Fruit fly (Drosophila melanogaster) whole organism, prepupa: Measurements from ENCODE around the gene Eig71Ed.

Source experiments
- CG10669 ChIP-seq: fragments of 200-800 bp; sonication (Bioruptor generic); optimal IDR thresholded peaks from 3 replicates; lab custom pipeline; 2018; ENCODE audit warnings: missing biosample characterization, mild to moderate bottlenecking, missing genetic modification characterization, moderate library complexity
- CG3032 ChIP-seq: fragments of 200-800 bp; optimal IDR thresholded peaks from 2 replicates; lab custom pipeline; 2019; ENCODE audit warnings: missing biosample characterization, mild to moderate bottlenecking, missing genetic modification characterization, moderate library complexity
- CG6792 ChIP-seq: fragments of 200-800 bp; sonication (Bioruptor generic); optimal IDR thresholded peaks from 3 replicates; lab custom pipeline; 2016; ENCODE audit warnings: missing biosample characterization, missing genetic modification characterization
- CG6854 ChIP-seq: fragments of 200-800 bp; sonication (Bioruptor generic); optimal IDR thresholded peaks from 2 replicates; lab custom pipeline; 2017; ENCODE audit warnings: missing biosample characterization, mild to moderate bottlenecking, missing genetic modification characterization
- Eip93F ChIP-seq: fragments of 200-800 bp; sonication (Bioruptor generic); optimal IDR thresholded peaks from 2 replicates; lab custom pipeline; 2016; ENCODE audit warnings: missing biosample characterization, mild to moderate bottlenecking, missing genetic modification characterization
- Ets21C ChIP-seq: fragments of 200-800 bp; sonication (Bioruptor generic); optimal IDR thresholded peaks from 3 replicates; lab custom pipeline; 2016; ENCODE audit warnings: missing biosample characterization, missing genetic modification characterization
- Lpt ChIP-seq: fragments of 200-800 bp; sonication (Bioruptor generic); optimal IDR thresholded peaks from 3 replicates; lab custom pipeline; 2016; ENCODE audit warnings: missing biosample characterization, missing genetic modification characterization
- OdsH ChIP-seq: fragments of 200-800 bp; sonication (Bioruptor generic); optimal IDR thresholded peaks from 3 replicates; lab custom pipeline; 2016; ENCODE audit warnings: missing biosample characterization, missing genetic modification characterization
- cyc ChIP-seq: fragments of 200-800 bp; sonication (Bioruptor generic); optimal IDR thresholded peaks from 3 replicates; lab custom pipeline; 2016; ENCODE audit warnings: missing biosample characterization, missing genetic modification characterization
- dac ChIP-seq: fragments of 200-800 bp; sonication (Bioruptor generic); optimal IDR thresholded peaks from 2 replicates; lab custom pipeline; 2017; ENCODE audit warnings: missing biosample characterization, mild to moderate bottlenecking, missing genetic modification characterization
- ss ChIP-seq, 2 experiments: fragments of 200-800 bp; sonication (Bioruptor generic); optimal IDR thresholded peaks; 2 replicates in 1 of 2; 3 replicates in 1 of 2; lab custom pipeline; 2017 to 2018; ENCODE audit warnings: mild to moderate bottlenecking in 2 of 2, missing biosample characterization in 2 of 2, missing genetic modification characterization in 2 of 2, moderate library complexity in 1 of 2
- vri ChIP-seq: fragments of 200-800 bp; sonication (Bioruptor generic); optimal IDR thresholded peaks from 3 replicates; lab custom pipeline; 2016; ENCODE audit warnings: missing biosample characterization, mild to moderate bottlenecking, missing genetic modification characterization

- TF ChIP-seq Ets21C (GFP tag; lab: Kevin White, UChicago) (no peak), CG6854 (GFP tag; lab: Kevin White, UChicago) (no peak), CG10669 (GFP tag; lab: Kevin White, UChicago) (no peak), vri (GFP tag; lab: Kevin White, UChicago) (no peak), CG3032 (tag; lab: Kevin White, UChicago) (no peak), Lpt (GFP tag; lab: Kevin White, UChicago) (no peak), OdsH (GFP tag; lab: Kevin White, UChicago) (no peak), dac (no peak), ss (GFP tag; optimal IDR thresholded peaks at IDR 0.05; lab: Kevin White, UChicago) (no peak), cyc (no peak), CG6792 (GFP tag; lab: Kevin White, UChicago) (no peak), Eip93F (GFP tag; lab: Kevin White, UChicago) (no peak)
These were observed 39.6 kb upstream of the Eig71Ed start, which contains the start of gene CG13449 for dm6 chr3L:15612728-15613127.
